Worm (Caenorhabditis elegans) whole organism, late embryonic: ENCODE measurements around the gene prx-14.

Experiments used
- C08G9.2 ChIP-seq: sonication (generic microtip); optimal IDR thresholded peaks from 2 replicates; lab custom pipeline; 2016; ENCODE audit warnings: mild to moderate bottlenecking, missing genetic modification characterization, moderate library complexity, missing compliant biosample characterization
- C38D4.7 ChIP-seq: fragments of 200-800 bp; sonication (Bioruptor generic); optimal IDR thresholded peaks from 2 replicates; lab custom pipeline; 2018; ENCODE audit warnings: mild to moderate bottlenecking, missing genetic modification characterization, moderate library complexity, missing compliant biosample characterization
- K02D7.2 ChIP-seq: sonication (generic microtip); optimal IDR thresholded peaks from 2 replicates; lab custom pipeline; 2017; ENCODE audit warnings: mild to moderate bottlenecking, missing genetic modification characterization, missing compliant biosample characterization
- ahr-1 ChIP-seq: sonication (generic microtip); optimal IDR thresholded peaks from 2 replicates; lab custom pipeline; 2016; ENCODE audit warnings: missing genetic modification characterization, missing compliant biosample characterization
- ama-1 ChIP-seq: fragments of 150-350 bp; optimal IDR thresholded peaks from 2 replicates; lab custom pipeline; 2014
- ceh-18 ChIP-seq: sonication (generic microtip); optimal IDR thresholded peaks from 2 replicates; lab custom pipeline; 2016; ENCODE audit warnings: missing genetic modification characterization, missing compliant biosample characterization
- ceh-19 ChIP-seq: fragments of 200-800 bp; sonication (Bioruptor generic); optimal IDR thresholded peaks from 2 replicates; lab custom pipeline; 2018; ENCODE audit warnings: mild to moderate bottlenecking, missing genetic modification characterization, missing compliant biosample characterization
- ceh-30 ChIP-seq: fragments of 150-350 bp; optimal IDR thresholded peaks from 2 replicates; lab custom pipeline; 2014; ENCODE audit warnings: missing biosample characterization, missing genetic modification characterization
- ceh-31 ChIP-seq: sonication (generic microtip); optimal IDR thresholded peaks from 2 replicates; lab custom pipeline; 2016; ENCODE audit warnings: missing genetic modification characterization, missing compliant biosample characterization
- ceh-45 ChIP-seq: fragments of 200-800 bp; sonication (Bioruptor generic); IDR thresholded peaks from 2 replicates; pipeline ENCODE4 v1.3.6; 2022; ENCODE audit warnings: missing genetic modification reagents, missing genetic modification characterization, missing compliant biosample characterization
- ceh-48 ChIP-seq: sonication (generic microtip); optimal IDR thresholded peaks from 2 replicates; lab custom pipeline; 2016; ENCODE audit warnings: missing genetic modification characterization, inconsistent platforms, missing compliant biosample characterization
- ceh-6 ChIP-seq: fragments of 200-800 bp; sonication (Bioruptor generic); optimal IDR thresholded peaks from 2 replicates; lab custom pipeline; 2018; ENCODE audit warnings: mild to moderate bottlenecking, missing genetic modification characterization, missing compliant biosample characterization
- che-1 ChIP-seq: sonication (generic microtip); optimal IDR thresholded peaks from 2 replicates; lab custom pipeline; 2016; ENCODE audit warnings: mild to moderate bottlenecking, missing genetic modification characterization, missing compliant biosample characterization
- dmd-4 ChIP-seq: sonication (generic microtip); optimal IDR thresholded peaks from 2 replicates; lab custom pipeline; 2016; ENCODE audit warnings: borderline replicate concordance, missing genetic modification characterization, missing compliant biosample characterization
- elt-4 ChIP-seq: sonication (generic microtip); optimal IDR thresholded peaks from 2 replicates; lab custom pipeline; 2016; ENCODE audit warnings: missing genetic modification characterization, missing compliant biosample characterization
- fax-1 ChIP-seq: sonication (generic microtip); optimal IDR thresholded peaks from 2 replicates; lab custom pipeline; 2016; ENCODE audit warnings: missing genotype, missing genetic modification characterization, missing compliant biosample characterization
- fkh-10 ChIP-seq: fragments of 150-350 bp; optimal IDR thresholded peaks from 2 replicates; lab custom pipeline; 2014; ENCODE audit warnings: missing biosample characterization, missing genetic modification reagents, missing genetic modification characterization
- fkh-6 ChIP-seq: sonication (generic microtip); optimal IDR thresholded peaks from 2 replicates; lab custom pipeline; 2016; ENCODE audit warnings: missing genetic modification characterization, missing compliant biosample characterization
- gmeb-2 ChIP-seq: sonication (generic microtip); optimal IDR thresholded peaks from 2 replicates; lab custom pipeline; 2016; ENCODE audit warnings: missing genetic modification characterization, inconsistent platforms, missing compliant biosample characterization
- hlh-13 ChIP-seq: fragments of 200-800 bp; sonication (Bioruptor generic); optimal IDR thresholded peaks from 2 replicates; lab custom pipeline; 2018; ENCODE audit warnings: mild to moderate bottlenecking, missing genetic modification characterization, missing compliant biosample characterization
- hlh-30 ChIP-seq: sonication (generic microtip); optimal IDR thresholded peaks from 2 replicates; lab custom pipeline; 2017; ENCODE audit warnings: antibody characterized with exemption, missing genetic modification characterization, missing compliant biosample characterization; ENCODE audit not compliant: insufficient read depth
- hlh-8 ChIP-seq: sonication (generic microtip); optimal IDR thresholded peaks from 2 replicates; lab custom pipeline; 2016; ENCODE audit warnings: missing genotype, missing genetic modification characterization, missing compliant biosample characterization
- lin-11 ChIP-seq: fragments of 200-800 bp; sonication (Bioruptor generic); optimal IDR thresholded peaks from 2 replicates; lab custom pipeline; 2018; ENCODE audit warnings: mild to moderate bottlenecking, missing genetic modification characterization, missing compliant biosample characterization
- madf-2 ChIP-seq: sonication (generic microtip); optimal IDR thresholded peaks from 2 replicates; lab custom pipeline; 2017; ENCODE audit warnings: missing genetic modification characterization, missing compliant biosample characterization
- nfya-1 ChIP-seq: sonication (generic microtip); optimal IDR thresholded peaks from 2 replicates; lab custom pipeline; 2017; ENCODE audit warnings: missing genetic modification characterization, mild to moderate bottlenecking, missing compliant biosample characterization, antibody characterized with exemption, moderate library complexity
- nhr-232 ChIP-seq: sonication (generic microtip); optimal IDR thresholded peaks from 2 replicates; lab custom pipeline; 2016; ENCODE audit warnings: missing genetic modification characterization, missing compliant biosample characterization
- pag-3 ChIP-seq: sonication (generic microtip); optimal IDR thresholded peaks from 2 replicates; lab custom pipeline; 2016; ENCODE audit warnings: missing compliant biosample characterization, missing genetic modification characterization, borderline replicate concordance
- pat-9 ChIP-seq: fragments of 200-800 bp; sonication (Bioruptor generic); optimal IDR thresholded peaks from 2 replicates; lab custom pipeline; 2018; ENCODE audit warnings: mild to moderate bottlenecking, missing genetic modification characterization, moderate library complexity, missing compliant biosample characterization
- pax-1 ChIP-seq: fragments of 150-350 bp; optimal IDR thresholded peaks from 2 replicates; lab custom pipeline; 2014; ENCODE audit warnings: missing biosample characterization, missing genetic modification characterization
- pros-1 ChIP-seq: fragments of 150-350 bp; optimal IDR thresholded peaks from 2 replicates; lab custom pipeline; 2014; ENCODE audit warnings: missing biosample characterization, missing genetic modification reagents, missing genetic modification characterization
- rnt-1 ChIP-seq: sonication (generic microtip); optimal IDR thresholded peaks from 2 replicates; lab custom pipeline; 2016; ENCODE audit warnings: missing genetic modification characterization, missing compliant biosample characterization
- sdc-2 ChIP-seq: sonication (generic microtip); optimal IDR thresholded peaks from 2 replicates; lab custom pipeline; 2016; ENCODE audit warnings: missing genotype, missing genetic modification characterization, missing compliant biosample characterization
- sox-4 ChIP-seq: sonication (generic microtip); optimal IDR thresholded peaks from 2 replicates; lab custom pipeline; 2017; ENCODE audit warnings: mild to moderate bottlenecking, missing genetic modification characterization, inconsistent platforms, missing compliant biosample characterization
- tbx-2 ChIP-seq: sonication (generic microtip); optimal IDR thresholded peaks from 2 replicates; lab custom pipeline; 2016; ENCODE audit warnings: missing genetic modification characterization, missing compliant biosample characterization
- unc-3 ChIP-seq, 2 experiments: fragments of 200-800 bp in 1 of 2; sonication (Bioruptor generic) in 1 of 2; sonication (generic microtip) in 1 of 2; conservative IDR thresholded peaks in 1 of 2; optimal IDR thresholded peaks in 1 of 2; 2 replicates each; pipeline versions ENCODE4 v1.3.6 to Lab custom; 2016 to 2022; ENCODE audit warnings: missing compliant biosample characterization in 2 of 2, missing genetic modification characterization in 2 of 2, missing genetic modification reagents in 1 of 2
- unc-42 ChIP-seq: sonication (generic microtip); optimal IDR thresholded peaks from 2 replicates; lab custom pipeline; 2016; ENCODE audit warnings: missing genotype, missing genetic modification characterization, missing compliant biosample characterization
- unc-86 ChIP-seq: sonication (generic microtip); optimal IDR thresholded peaks from 2 replicates; lab custom pipeline; 2016; ENCODE audit warnings: missing genetic modification characterization, missing compliant biosample characterization
- ztf-16 ChIP-seq: sonication (generic microtip); optimal IDR thresholded peaks from 2 replicates; lab custom pipeline; 2017; ENCODE audit warnings: missing genetic modification characterization, missing compliant biosample characterization

prx-14 gene

ce11 chrIV:11159886-11160285 is 23.0 kb upstream of the prx-14 start, which contains the start of gene mboa-4:
TSS of gene mboa-4 (minus strand) at chrIV:11159986.
- TF ChIP-seq ztf-16 (tag; lab: Kevin White, UChicago) (no peak), sdc-2 (tag; lab: Kevin White, UChicago) (no peak), che-1 (tag; lab: Kevin White, UChicago) (no peak), pat-9 (no peak), elt-4 (tag; lab: Kevin White, UChicago) (no peak), fkh-10 (GFP tag; lab: Kevin White, UChicago) (no peak), fkh-6 (tag; lab: Kevin White, UChicago) (no peak)

ce11 chrIV:11160707-11161106 is 22.2 kb upstream of the prx-14 start, which contains the start of gene C08F8.15:
TSS of gene C08F8.15 (minus strand) at chrIV:11160807.
- no peak for TF ChIP-seq tbx-2 (tag; lab: Kevin White, UChicago)
- no peak for TF ChIP-seq nfya-1 (tag; lab: Kevin White, UChicago)
- no peak for TF ChIP-seq pag-3 (tag; lab: Kevin White, UChicago)
- no peak for TF ChIP-seq ceh-18 (tag; lab: Kevin White, UChicago)
- no peak for TF ChIP-seq fkh-10 (GFP tag; lab: Kevin White, UChicago)
- no peak for TF ChIP-seq fax-1 (tag; lab: Kevin White, UChicago)
- no peak for TF ChIP-seq C08G9.2 (tag; lab: Kevin White, UChicago)
- TF ChIP-seq unc-42 (tag; lab: Kevin White, UChicago): no peak
- TF ChIP-seq ceh-6: no peak
- no peak for TF ChIP-seq madf-2
- no peak for TF ChIP-seq sox-4 (tag; lab: Kevin White, UChicago)
- TF ChIP-seq ceh-48 (tag; lab: Kevin White, UChicago): no peak
- TF ChIP-seq ama-1: no peak
- TF ChIP-seq rnt-1 (tag; lab: Kevin White, UChicago): no peak
- TF ChIP-seq K02D7.2 (tag; lab: Kevin White, UChicago): no peak
- TF ChIP-seq unc-86: no peak
- TF ChIP-seq lin-11 (tag; lab: Kevin White, UChicago): no peak
- no peak for TF ChIP-seq ceh-30 (tag; lab: Kevin White, UChicago)

ce11 chrIV:11162451-11162850 is 20.5 kb upstream of the prx-14 start, which contains the start of gene fbxb-9:
TSS of gene fbxb-9 (minus strand) at chrIV:11162551.
- no peak for TF ChIP-seq hlh-8 (tag; lab: Kevin White, UChicago)

DNA sequence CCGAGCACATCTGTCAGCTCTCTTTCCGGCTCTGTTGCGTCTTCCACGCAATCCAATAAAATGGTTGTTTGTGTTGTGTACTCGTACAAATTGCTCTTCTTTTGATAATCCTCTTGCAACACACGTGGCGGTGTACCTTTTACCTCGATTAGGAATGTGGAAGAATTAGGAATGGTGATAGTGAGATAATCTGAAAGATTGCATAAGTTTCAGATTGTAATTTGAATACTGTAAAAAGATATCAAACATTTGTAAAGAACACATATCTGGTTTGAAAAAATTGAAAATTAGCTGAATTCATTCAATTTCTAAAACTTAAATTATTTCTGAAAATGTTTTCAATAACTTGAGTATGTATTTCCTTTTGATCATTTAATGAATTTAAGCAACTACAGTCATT is 18.1 kb upstream of the prx-14 start, which contains the start of gene C08F8.6:
Gene C08F8.6, minus strand, starts transcription at position 101 of the 400 bp plus-strand sequence.
- no peak for TF ChIP-seq pros-1 (tag; lab: Kevin White, UChicago)
- no peak for TF ChIP-seq ceh-6
- TF ChIP-seq, all 69 proteins: peak for 0

DNA sequence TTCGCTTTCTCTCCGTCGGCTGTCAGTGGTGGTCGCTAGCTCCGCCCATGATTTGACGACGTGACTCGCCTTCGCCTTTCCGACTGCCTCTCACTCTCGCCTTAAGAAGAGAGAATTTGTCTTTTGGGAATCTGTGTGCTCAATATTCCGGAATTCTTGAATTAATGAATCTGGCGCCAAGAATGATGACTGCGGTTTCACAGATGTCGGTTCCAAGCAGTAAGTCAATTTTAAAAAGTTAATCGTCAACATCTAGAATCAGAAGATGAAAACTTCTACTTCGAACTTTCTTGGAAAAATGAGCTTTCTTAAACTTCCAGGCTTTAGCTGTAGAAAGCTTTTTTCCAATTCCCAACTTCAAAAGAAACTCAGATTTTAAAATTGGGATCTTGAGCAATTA is 13.3 kb upstream of the prx-14 start, which contains the start of gene nhr-67:
Gene nhr-67, plus strand, starts transcription at position 97 of the 400 bp plus-strand sequence.
- TF ChIP-seq unc-3 (GFP tag; conservative IDR thresholded peaks at IDR 0.05; lab: Robert Waterston, UW) (no peak), unc-3 (tag; optimal IDR thresholded peaks at IDR 0.05; lab: Kevin White, UChicago) (no peak), ceh-45 (GFP tag; lab: Robert Waterston, UW) (no peak), ceh-31 (tag; lab: Kevin White, UChicago) (no peak), ceh-19 (no peak), C38D4.7 (no peak), fkh-10 (GFP tag; lab: Kevin White, UChicago) (no peak), unc-42 (tag; lab: Kevin White, UChicago) (no peak), dmd-4 (tag; lab: Kevin White, UChicago) (no peak), nhr-232 (tag; lab: Kevin White, UChicago) (no peak), pax-1 (tag; lab: Kevin White, UChicago) (no peak), pag-3 (tag; lab: Kevin White, UChicago) (no peak), ama-1 (no peak), ahr-1 (tag; lab: Kevin White, UChicago) (no peak), hlh-13 (GFP tag; lab: Kevin White, UChicago) (no peak), ceh-30 (tag; lab: Kevin White, UChicago) (no peak), hlh-30 (no peak), gmeb-2 (no peak)
